Worm (Caenorhabditis elegans) whole organism, midembryonic: ENCODE results near the gene Y56A3A.6.

Experiments used
- T22C8.4 ChIP-seq: fragments of 200-800 bp; sonication (Bioruptor generic); IDR thresholded peaks from 2 replicates; pipeline ENCODE4 v1.3.6; 2022; ENCODE audit warnings: missing genetic modification characterization, missing compliant biosample characterization
- cog-1 ChIP-seq: sonication (generic microtip); optimal IDR thresholded peaks from 2 replicates; lab custom pipeline; 2016; ENCODE audit warnings: missing genetic modification characterization, missing compliant biosample characterization
- flt-1 ChIP-seq: fragments of 200-800 bp; sonication (Bioruptor generic); IDR thresholded peaks from 2 replicates; pipeline ENCODE4 v1.3.6; 2022; ENCODE audit warnings: missing genetic modification characterization, missing compliant biosample characterization
- klf-2 ChIP-seq: fragments of 200-800 bp; sonication (Bioruptor generic); conservative IDR thresholded peaks from 2 replicates; pipeline ENCODE4 v1.3.6; 2022; ENCODE audit warnings: missing genetic modification reagents, missing genetic modification characterization, missing compliant biosample characterization
- med-1 ChIP-seq: sonication (generic microtip); optimal IDR thresholded peaks from 2 replicates; lab custom pipeline; 2017; ENCODE audit warnings: missing genetic modification characterization, mild to moderate bottlenecking, missing compliant biosample characterization, antibody characterized with exemption, missing genetic modification reagents; ENCODE audit not compliant: insufficient read depth
- ref-1 ChIP-seq: fragments of 200-800 bp; sonication (Bioruptor generic); conservative IDR thresholded peaks from 2 replicates; pipeline ENCODE4 v1.3.6; 2022; ENCODE audit warnings: missing genetic modification reagents, missing genetic modification characterization, missing compliant biosample characterization
- tab-1 ChIP-seq: fragments of 200-800 bp; sonication (Bioruptor generic); IDR thresholded peaks from 2 replicates; pipeline ENCODE4 v1.3.6; 2022; ENCODE audit warnings: missing genetic modification characterization, missing compliant biosample characterization
- ztf-23 ChIP-seq: fragments of 200-800 bp; sonication (Bioruptor generic); IDR thresholded peaks from 2 replicates; pipeline ENCODE4 v1.3.6; 2022; ENCODE audit warnings: missing genetic modification reagents, missing genetic modification characterization, missing compliant biosample characterization
- ztf-29 ChIP-seq: fragments of 200-800 bp; sonication (Bioruptor generic); IDR thresholded peaks from 2 replicates; pipeline ENCODE4 v1.3.6; 2022; ENCODE audit warnings: missing genetic modification reagents, missing genetic modification characterization, missing compliant biosample characterization

Y56A3A.6 gene

ce11 chrIII:11861123-11861522, 17.5 kb downstream of the Y56A3A.6 start:
- no peak for TF ChIP-seq tab-1
- TF ChIP-seq T22C8.4 (GFP tag; lab: Robert Waterston, UW): no peak
- TF ChIP-seq ztf-29: no peak
- no peak for TF ChIP-seq ztf-23 (GFP tag; lab: Robert Waterston, UW)
- TF ChIP-seq ref-1 (GFP tag; lab: Robert Waterston, UW): no peak
- TF ChIP-seq cog-1 (tag; lab: Kevin White, UChicago): no peak
- no peak for TF ChIP-seq med-1 (GFP tag; lab: Kevin White, UChicago)

ce11 chrIII:11856852-11857251, 21.8 kb downstream of the Y56A3A.6 start:
- TF ChIP-seq ztf-23 (GFP tag; lab: Robert Waterston, UW) (no peak), flt-1 (GFP tag; lab: Robert Waterston, UW) (no peak), med-1 (GFP tag; lab: Kevin White, UChicago) (no peak), tab-1 (no peak), klf-2 (GFP tag; lab: Robert Waterston, UW) (no peak), ref-1 (GFP tag; lab: Robert Waterston, UW) (no peak), T22C8.4 (GFP tag; lab: Robert Waterston, UW) (no peak), ztf-29 (no peak), cog-1 (tag; lab: Kevin White, UChicago) (no peak)

- TF ChIP-seq ztf-29 (no peak), klf-2 (GFP tag; lab: Robert Waterston, UW) (no peak), T22C8.4 (GFP tag; lab: Robert Waterston, UW) (no peak), flt-1 (GFP tag; lab: Robert Waterston, UW) (no peak), cog-1 (tag; lab: Kevin White, UChicago) (no peak), tab-1 (no peak), med-1 (GFP tag; lab: Kevin White, UChicago) (no peak), ref-1 (GFP tag; lab: Robert Waterston, UW) (no peak)
Observed at ce11 chrIII:11853533-11853932, 25.1 kb downstream of the Y56A3A.6 start.

ce11 chrIII:11849590-11849989, 29.0 kb downstream of the Y56A3A.6 start:
- TF ChIP-seq ref-1 (GFP tag; lab: Robert Waterston, UW): no peak
- TF ChIP-seq med-1 (GFP tag; lab: Kevin White, UChicago): no peak
- TF ChIP-seq tab-1: no peak
- TF ChIP-seq flt-1 (GFP tag; lab: Robert Waterston, UW): no peak
- no peak for TF ChIP-seq ztf-23 (GFP tag; lab: Robert Waterston, UW)
- TF ChIP-seq cog-1 (tag; lab: Kevin White, UChicago): no peak
- no peak for TF ChIP-seq T22C8.4 (GFP tag; lab: Robert Waterston, UW)
- no peak for TF ChIP-seq klf-2 (GFP tag; lab: Robert Waterston, UW)
- no peak for TF ChIP-seq ztf-29

ce11 chrIII:11848317-11848716, 30.3 kb downstream of the Y56A3A.6 start:
- TF ChIP-seq ztf-23 (GFP tag; lab: Robert Waterston, UW): no peak
- TF ChIP-seq klf-2 (GFP tag; lab: Robert Waterston, UW): peak; percentile 60; the same call in 1 of the 2 replicates
- peak; percentile 34; the same call in 1 of the 2 replicates for TF ChIP-seq T22C8.4 (GFP tag; lab: Robert Waterston, UW)
- peak; percentile 64; the same call in 1 of the 2 replicates for TF ChIP-seq flt-1 (GFP tag; lab: Robert Waterston, UW)
- 0 out of 2 replicates have a peak, but pooled peaks have one; percentile 25 for TF ChIP-seq ref-1 (GFP tag; lab: Robert Waterston, UW)
- TF ChIP-seq tab-1: no peak
- TF ChIP-seq cog-1 (tag; lab: Kevin White, UChicago): no peak

- TF ChIP-seq ztf-29 (no peak), tab-1 (no peak), ref-1 (GFP tag; lab: Robert Waterston, UW) (no peak), klf-2 (GFP tag; lab: Robert Waterston, UW) (no peak), cog-1 (tag; lab: Kevin White, UChicago) (no peak), ztf-23 (GFP tag; lab: Robert Waterston, UW) (no peak), med-1 (GFP tag; lab: Kevin White, UChicago) (no peak), T22C8.4 (GFP tag; lab: Robert Waterston, UW) (no peak), flt-1 (GFP tag; lab: Robert Waterston, UW) (no peak)
Observed at ce11 chrIII:11847658-11848202, 30.9 kb downstream of the Y56A3A.6 start, which contains the start of gene mif-1. Gene mif-1, plus strand, starts transcription at chrIII:11848152.

ce11 chrIII:11847014-11847413, 31.6 kb downstream of the Y56A3A.6 start:
- TF ChIP-seq klf-2 (GFP tag; lab: Robert Waterston, UW) (no peak), ref-1 (GFP tag; lab: Robert Waterston, UW) (no peak), med-1 (GFP tag; lab: Kevin White, UChicago) (no peak), T22C8.4 (GFP tag; lab: Robert Waterston, UW) (peak; percentile 64), flt-1 (GFP tag; lab: Robert Waterston, UW) (no peak)

ce11 chrIII:11846365-11846764, 32.2 kb downstream of the Y56A3A.6 start, which contains the start of gene ntl-3:
Gene ntl-3, minus strand, starts transcription at chrIII:11846465.
- TF ChIP-seq med-1 (GFP tag; lab: Kevin White, UChicago): no peak

ce11 chrIII:11843007-11843406, 35.6 kb downstream of the Y56A3A.6 start:
- TF ChIP-seq tab-1 (no peak), ztf-23 (GFP tag; lab: Robert Waterston, UW) (no peak), cog-1 (tag; lab: Kevin White, UChicago) (no peak), ref-1 (GFP tag; lab: Robert Waterston, UW) (no peak), med-1 (GFP tag; lab: Kevin White, UChicago) (no peak), flt-1 (GFP tag; lab: Robert Waterston, UW) (no peak), ztf-29 (no peak), klf-2 (GFP tag; lab: Robert Waterston, UW) (no peak), T22C8.4 (GFP tag; lab: Robert Waterston, UW) (no peak)
